Worm (Caenorhabditis elegans): ENCODE results near the gene C02E7.7.
A peak's percentile ranks its signal among the peaks of the same experiment; 100 is the strongest.

C02E7.7 gene

DNA sequence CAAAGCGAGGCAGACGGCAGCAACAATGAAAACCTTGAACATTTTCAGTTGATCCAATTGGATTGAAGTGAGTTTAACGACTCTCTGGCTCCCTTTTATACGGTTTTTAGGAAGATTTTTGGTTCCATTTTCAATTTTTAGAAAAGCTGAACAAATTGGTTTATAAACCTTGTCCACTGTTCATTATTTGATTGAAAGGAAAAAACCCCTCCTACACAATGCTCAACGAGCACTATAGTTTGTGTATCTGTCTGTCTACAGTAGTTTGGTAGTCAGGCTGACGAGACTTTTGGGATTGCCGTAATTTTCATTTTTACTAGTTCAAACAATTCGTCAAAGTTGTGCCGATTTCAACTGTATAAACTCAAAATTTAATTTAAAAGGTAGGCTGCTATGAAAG lies 39.1 kb downstream of the C02E7.7 start, which contains the start of gene T19H12.15:
TSS of gene T19H12.15 (minus strand) at position 101 of the 400 bp plus-strand sequence.
- TF ChIP-seq jun-1 (tag; optimal IDR thresholded peaks at IDR 0.05), result no peak
- no peak for TF ChIP-seq nfya-1 (tag; optimal IDR thresholded peaks at IDR 0.05; ENCODE audit: insufficient read depth)
- TF ChIP-seq ceh-28 (tag; optimal IDR thresholded peaks at IDR 0.05), result no peak
- no peak for TF ChIP-seq nhr-25 (tag; optimal IDR thresholded peaks at IDR 0.05)
- TF ChIP-seq mml-1 (tag; optimal IDR thresholded peaks at IDR 0.05), result no peak
- no peak for TF ChIP-seq fos-1 (tag; optimal IDR thresholded peaks at IDR 0.05)
- TF ChIP-seq ztf-11 (tag; optimal IDR thresholded peaks at IDR 0.05), result no peak
- TF ChIP-seq egl-27 (tag; optimal IDR thresholded peaks at IDR 0.05), result no peak
- no peak for TF ChIP-seq aly-2 (tag; optimal IDR thresholded peaks at IDR 0.05)
- TF ChIP-seq fkh-2 (tag; optimal IDR thresholded peaks at IDR 0.05), result no peak
- TF ChIP-seq unc-39 (tag; optimal IDR thresholded peaks at IDR 0.05), result no peak
- no peak for TF ChIP-seq nhr-76 (tag; optimal IDR thresholded peaks at IDR 0.05)
- no peak for TF ChIP-seq ceh-16 (tag; optimal IDR thresholded peaks at IDR 0.05)
- no peak for TF ChIP-seq nhr-11 (tag; optimal IDR thresholded peaks at IDR 0.05)
- TF ChIP-seq elt-1 (tag; optimal IDR thresholded peaks at IDR 0.05), result no peak
- no peak for TF ChIP-seq daf-12 (tag; optimal IDR thresholded peaks at IDR 0.05)
- TF ChIP-seq nhr-67 (tag; optimal IDR thresholded peaks at IDR 0.05), result no peak
- no peak for TF ChIP-seq nhr-28 (tag; optimal IDR thresholded peaks at IDR 0.05)
- TF ChIP-seq hmg-11 (tag; optimal IDR thresholded peaks at IDR 0.05), result no peak
- no peak for TF ChIP-seq nhr-43 (tag; optimal IDR thresholded peaks at IDR 0.05; ENCODE audit: poor library complexity, severe bottlenecking)

ce11 chrV:4877587-4877986 lies 40.8 kb downstream of the C02E7.7 start, which contains the start of gene T19H12.6:
T19H12.6 (minus strand) TSS chrV:4877687.
- TF ChIP-seq nhr-77 (tag; optimal IDR thresholded peaks at IDR 0.05) (no peak), nhr-11 (tag; optimal IDR thresholded peaks at IDR 0.05) (no peak), fkh-10 (GFP tag; optimal IDR thresholded peaks at IDR 0.05) (no peak), nhr-67 (tag; optimal IDR thresholded peaks at IDR 0.05) (no peak), unc-62 (GFP tag; optimal IDR thresholded peaks at IDR 0.05) (no peak), pha-4 (tag; optimal IDR thresholded peaks at IDR 0.05) (no peak)

DNA sequence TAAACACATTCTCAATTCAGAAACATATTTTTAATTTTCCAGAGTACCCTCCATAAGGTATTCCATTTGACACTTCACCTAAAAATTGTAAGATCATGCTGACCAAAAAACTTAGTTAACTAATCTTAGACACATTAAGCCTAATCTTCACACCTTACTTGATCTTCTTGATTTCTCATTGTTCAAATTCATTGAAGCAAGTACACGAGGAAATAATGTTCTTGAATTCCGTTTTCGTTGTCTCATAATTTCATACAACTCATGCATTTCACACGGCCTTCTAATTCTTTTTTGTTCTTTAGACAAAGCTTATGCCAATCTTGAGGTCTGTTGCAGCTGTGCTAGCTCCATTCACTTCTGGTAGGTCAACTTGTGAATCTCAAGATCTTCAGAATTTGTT lies 46.4 kb downstream of the C02E7.7 start, which contains the start of gene srd-33:
TSS of gene srd-33 (plus strand) at position 301 of the 400 bp plus-strand sequence.
- TF ChIP-seq egl-27 (tag; optimal IDR thresholded peaks at IDR 0.05) (no peak), skn-1 (tag; optimal IDR thresholded peaks at IDR 0.05) (no peak), unc-39 (tag; optimal IDR thresholded peaks at IDR 0.05) (no peak)

ce11 chrV:4870627-4871026 lies 47.7 kb downstream of the C02E7.7 start:
- TF ChIP-seq nhr-11 (tag; optimal IDR thresholded peaks at IDR 0.05) (peak; percentile 56), skn-1 (tag; optimal IDR thresholded peaks at IDR 0.05) (no peak), ztf-11 (tag; optimal IDR thresholded peaks at IDR 0.05) (no peak)

ce11 chrV:4868698-4869097 lies 49.7 kb downstream of the C02E7.7 start:
- TF ChIP-seq mdl-1 (tag; optimal IDR thresholded peaks at IDR 0.05) (no peak), unc-39 (tag; optimal IDR thresholded peaks at IDR 0.05) (no peak), aly-2 (tag; optimal IDR thresholded peaks at IDR 0.05) (no peak), ceh-28 (tag; optimal IDR thresholded peaks at IDR 0.05) (no peak), nhr-77 (tag; optimal IDR thresholded peaks at IDR 0.05) (no peak), ceh-16 (tag; optimal IDR thresholded peaks at IDR 0.05) (no peak), snpc-4 (tag; optimal IDR thresholded peaks at IDR 0.05) (no peak), egl-27 (tag; optimal IDR thresholded peaks at IDR 0.05) (no peak), egl-5 (tag; optimal IDR thresholded peaks at IDR 0.05) (no peak), ceh-9 (tag; optimal IDR thresholded peaks at IDR 0.05) (no peak), daf-12 (tag; optimal IDR thresholded peaks at IDR 0.05) (no peak), ztf-11 (tag; optimal IDR thresholded peaks at IDR 0.05) (no peak), unc-62 (GFP tag; optimal IDR thresholded peaks at IDR 0.05) (no peak), nhr-25 (tag; optimal IDR thresholded peaks at IDR 0.05) (no peak), nhr-11 (tag; optimal IDR thresholded peaks at IDR 0.05) (no peak), elt-3 (tag; optimal IDR thresholded peaks at IDR 0.05) (no peak), jun-1 (tag; optimal IDR thresholded peaks at IDR 0.05) (no peak)
